Worm (Caenorhabditis elegans) whole organism, L3 larva: Measurements from ENCODE around the gene tmem-132.

ENCODE experiments used
- R02D3.7 ChIP-seq: fragments of 150-350 bp; optimal IDR thresholded peaks from 2 replicates; lab custom pipeline; 2014; ENCODE audit warnings: missing biosample characterization, missing genetic modification characterization
- ceh-16 ChIP-seq: sonication (generic microtip); optimal IDR thresholded peaks from 2 replicates; lab custom pipeline; 2017; ENCODE audit warnings: missing biosample characterization, missing genetic modification characterization
- ceh-82 ChIP-seq: fragments of 150-350 bp; optimal IDR thresholded peaks from 2 replicates; lab custom pipeline; 2014; ENCODE audit warnings: missing biosample characterization, missing genetic modification characterization
- daf-12 ChIP-seq: fragments of 150-350 bp; optimal IDR thresholded peaks from 2 replicates; lab custom pipeline; 2014; ENCODE audit warnings: missing biosample characterization, missing genetic modification reagents, missing genetic modification characterization
- egl-27 ChIP-seq: sonication (generic microtip); optimal IDR thresholded peaks from 4 replicates; lab custom pipeline; 2017; ENCODE audit warnings: missing biosample characterization, missing genetic modification reagents, missing genetic modification characterization
- elt-1 ChIP-seq: fragments of 150-350 bp; optimal IDR thresholded peaks from 2 replicates; lab custom pipeline; 2014; ENCODE audit warnings: missing biosample characterization, missing genetic modification characterization
- elt-2 ChIP-seq: sonication (generic microtip); optimal IDR thresholded peaks from 2 replicates; lab custom pipeline; 2016; ENCODE audit warnings: missing genetic modification reagents, mild to moderate bottlenecking, missing genetic modification characterization, missing compliant biosample characterization
- fkh-10 ChIP-seq: sonication (generic microtip); optimal IDR thresholded peaks from 2 replicates; lab custom pipeline; 2017; ENCODE audit warnings: missing biosample characterization, missing genetic modification reagents, missing genetic modification characterization
- fos-1 ChIP-seq: fragments of 150-350 bp; optimal IDR thresholded peaks from 2 replicates; lab custom pipeline; 2014; ENCODE audit warnings: missing biosample characterization, missing genetic modification characterization
- hmg-11 ChIP-seq: sonication (generic microtip); optimal IDR thresholded peaks from 2 replicates; lab custom pipeline; 2016; ENCODE audit warnings: missing genetic modification characterization, missing compliant biosample characterization
- jun-1 ChIP-seq: fragments of 150-350 bp; optimal IDR thresholded peaks from 2 replicates; lab custom pipeline; 2014; ENCODE audit warnings: missing biosample characterization, missing genetic modification reagents, missing genetic modification characterization
- lin-15B ChIP-seq: fragments of 150-350 bp; optimal IDR thresholded peaks from 2 replicates; lab custom pipeline; 2014; ENCODE audit warnings: missing biosample characterization, missing genetic modification characterization
- lin-39 ChIP-seq: fragments of 150-350 bp; optimal IDR thresholded peaks from 2 replicates; lab custom pipeline; 2018; ENCODE audit warnings: missing biosample characterization, missing genetic modification reagents, missing genetic modification characterization
- lsy-12 ChIP-seq: sonication (generic microtip); optimal IDR thresholded peaks from 2 replicates; lab custom pipeline; 2016; ENCODE audit warnings: mild to moderate bottlenecking, missing genetic modification characterization, missing compliant biosample characterization
- mdl-1 ChIP-seq: fragments of 150-350 bp; optimal IDR thresholded peaks from 2 replicates; lab custom pipeline; 2014; ENCODE audit warnings: missing biosample characterization, missing genetic modification characterization
- nfya-1 ChIP-seq: sonication (generic microtip); optimal IDR thresholded peaks from 2 replicates; lab custom pipeline; 2017; ENCODE audit warnings: missing genetic modification characterization, mild to moderate bottlenecking, missing compliant biosample characterization, antibody characterized with exemption, moderate library complexity; ENCODE audit not compliant: insufficient read depth
- nhr-11 ChIP-seq: fragments of 150-350 bp; optimal IDR thresholded peaks from 2 replicates; lab custom pipeline; 2014; ENCODE audit warnings: missing biosample characterization, missing genetic modification characterization
- nhr-12 ChIP-seq: fragments of 150-350 bp; optimal IDR thresholded peaks from 2 replicates; lab custom pipeline; 2014; ENCODE audit warnings: missing biosample characterization, missing genetic modification characterization
- nhr-23 ChIP-seq: fragments of 150-350 bp; optimal IDR thresholded peaks from 2 replicates; lab custom pipeline; 2014; ENCODE audit warnings: missing biosample characterization, missing genetic modification reagents, missing genetic modification characterization
- nhr-237 ChIP-seq: fragments of 150-350 bp; optimal IDR thresholded peaks from 2 replicates; lab custom pipeline; 2014; ENCODE audit warnings: missing biosample characterization, missing genetic modification characterization
- nhr-25 ChIP-seq: sonication (generic microtip); optimal IDR thresholded peaks from 2 replicates; lab custom pipeline; 2017; ENCODE audit warnings: missing biosample characterization, missing genetic modification characterization
- nhr-28 ChIP-seq: fragments of 150-350 bp; optimal IDR thresholded peaks from 2 replicates; lab custom pipeline; 2014; ENCODE audit warnings: missing biosample characterization, missing genetic modification characterization
- nhr-43 ChIP-seq: sonication (generic microtip); optimal IDR thresholded peaks from 2 replicates; lab custom pipeline; 2016; ENCODE audit warnings: mild to moderate bottlenecking, missing genetic modification characterization, missing compliant biosample characterization; ENCODE audit not compliant: poor library complexity, severe bottlenecking
- nhr-67 ChIP-seq: fragments of 150-350 bp; optimal IDR thresholded peaks from 2 replicates; lab custom pipeline; 2014; ENCODE audit warnings: missing biosample characterization, missing genetic modification characterization
- nhr-76 ChIP-seq: fragments of 150-350 bp; sonication (generic microtip); optimal IDR thresholded peaks from 5 replicates; lab custom pipeline; 2014; ENCODE audit warnings: missing biosample characterization, missing genetic modification characterization
- nhr-77 ChIP-seq: fragments of 150-350 bp; optimal IDR thresholded peaks from 2 replicates; lab custom pipeline; 2014; ENCODE audit warnings: missing biosample characterization, missing genetic modification characterization
- pqm-1 ChIP-seq: fragments of 150-350 bp; optimal IDR thresholded peaks from 2 replicates; lab custom pipeline; 2017; ENCODE audit warnings: missing biosample characterization, missing genetic modification characterization, inconsistent platforms
- sea-2 ChIP-seq: fragments of 150-350 bp; sonication (generic microtip); optimal IDR thresholded peaks from 4 replicates; lab custom pipeline; 2014; ENCODE audit warnings: missing biosample characterization, missing genetic modification reagents, missing genetic modification characterization
- skn-1 ChIP-seq: fragments of 150-350 bp; optimal IDR thresholded peaks from 2 replicates; lab custom pipeline; 2014; ENCODE audit warnings: missing biosample characterization, missing genetic modification characterization
- snpc-4 ChIP-seq: fragments of 150-350 bp; optimal IDR thresholded peaks from 2 replicates; lab custom pipeline; 2014; ENCODE audit warnings: missing biosample characterization, missing genetic modification characterization
- tbx-2 ChIP-seq: sonication (generic microtip); optimal IDR thresholded peaks from 2 replicates; lab custom pipeline; 2016; ENCODE audit warnings: mild to moderate bottlenecking, missing genetic modification characterization, missing compliant biosample characterization
- unc-62 ChIP-seq: fragments of 150-350 bp; sonication (generic microtip); optimal IDR thresholded peaks from 4 replicates; lab custom pipeline; 2014; ENCODE audit warnings: missing biosample characterization, missing genetic modification reagents, missing genetic modification characterization
- zag-1 ChIP-seq: fragments of 150-350 bp; optimal IDR thresholded peaks from 2 replicates; lab custom pipeline; 2014; ENCODE audit warnings: missing biosample characterization, missing genetic modification characterization
- ztf-11 ChIP-seq: fragments of 150-350 bp; optimal IDR thresholded peaks from 2 replicates; lab custom pipeline; 2014; ENCODE audit warnings: missing biosample characterization, missing genetic modification characterization

The tmem-132 gene

DNA sequence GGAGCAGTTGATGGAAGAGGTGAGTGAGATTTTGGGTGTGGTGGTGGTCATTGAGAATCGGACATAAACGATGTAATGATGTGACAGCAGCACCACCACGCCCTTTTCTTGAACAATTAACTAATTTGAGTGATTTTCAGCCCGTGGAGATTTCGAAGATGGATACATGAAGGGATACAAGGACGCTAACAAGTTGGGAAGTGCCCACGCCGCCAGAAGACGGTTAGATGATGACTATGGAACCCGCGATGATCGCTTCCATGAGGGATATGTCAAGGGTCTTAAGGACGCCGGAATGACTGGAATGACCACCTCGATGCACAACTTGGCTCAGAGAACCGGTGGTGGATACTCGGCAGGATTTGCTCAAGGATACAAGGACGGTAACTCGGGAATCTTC is 38.4 kb downstream of the tmem-132 start:
- TF ChIP-seq lin-15B (tag; lab: Kevin White, UChicago) (no peak), mdl-1 (tag; lab: Kevin White, UChicago) (no peak), elt-2 (tag; lab: Kevin White, UChicago) (no peak), nhr-77 (tag; lab: Kevin White, UChicago) (no peak)

DNA sequence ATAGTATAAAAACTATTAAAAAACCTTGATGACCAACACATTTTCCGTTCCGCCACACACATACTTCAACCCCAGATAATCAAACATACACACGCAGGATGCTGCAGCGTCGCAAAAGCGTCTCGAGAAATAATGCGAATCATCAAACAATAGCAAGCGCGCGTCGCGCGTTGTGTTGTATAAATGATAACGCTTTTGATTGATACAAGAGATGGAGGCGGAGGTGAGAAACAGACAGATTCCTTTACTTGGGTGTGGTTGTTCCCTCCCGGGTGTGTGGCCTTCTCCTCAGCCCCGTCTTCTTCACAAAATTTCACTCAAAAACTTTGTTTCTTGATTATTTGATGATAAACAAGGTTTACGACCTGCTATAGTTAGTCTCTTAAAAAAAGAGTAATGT is 40.3 kb downstream of the tmem-132 start:
- TF ChIP-seq elt-2 (tag; lab: Kevin White, UChicago) (peak; percentile 48), pqm-1 (tag; lab: Kevin White, UChicago) (peak; percentile 17), nhr-25 (tag; lab: Kevin White, UChicago) (no peak)
- TF ChIP-seq, all 47 proteins: peak for 2

DNA sequence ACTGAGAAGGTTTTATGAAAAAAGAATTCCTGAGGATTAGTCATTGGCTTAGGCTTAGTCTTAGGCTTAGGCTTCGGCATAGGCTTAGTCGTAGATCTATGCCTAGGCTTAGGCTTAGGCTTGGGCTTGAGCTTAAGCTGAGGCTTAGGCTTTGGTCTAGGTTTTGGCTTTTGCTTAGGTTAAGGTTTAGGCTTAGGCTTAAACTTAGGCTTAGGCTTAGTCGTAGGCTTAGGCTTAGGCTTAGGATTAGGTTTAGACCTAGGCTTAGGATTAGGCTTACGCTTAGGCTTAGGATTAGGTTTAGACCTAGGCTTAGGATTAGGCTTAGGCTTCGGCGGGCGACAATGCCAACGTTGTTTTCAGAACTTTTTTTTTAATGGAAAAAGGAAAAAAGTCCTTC is 41.0 kb downstream of the tmem-132 start:
- TF ChIP-seq nhr-237 (tag; lab: Kevin White, UChicago) (no peak), zag-1 (tag; lab: Kevin White, UChicago) (no peak), ztf-11 (tag; lab: Kevin White, UChicago) (no peak), elt-1 (no peak), lsy-12 (tag; lab: Kevin White, UChicago) (no peak), ceh-16 (no peak), nhr-25 (tag; lab: Kevin White, UChicago) (no peak), nhr-28 (no peak), mdl-1 (tag; lab: Kevin White, UChicago) (no peak), skn-1 (tag; lab: Kevin White, UChicago) (no peak), nhr-67 (tag; lab: Kevin White, UChicago) (no peak), nhr-23 (tag; lab: Kevin White, UChicago) (no peak), fkh-10 (GFP tag; lab: Kevin White, UChicago) (no peak), hmg-11 (tag; lab: Kevin White, UChicago) (no peak), nhr-43 (no peak), sea-2 (GFP tag; lab: Kevin White, UChicago) (no peak), R02D3.7 (no peak), nfya-1 (no peak), ceh-82 (no peak), jun-1 (tag; lab: Kevin White, UChicago) (no peak)

DNA sequence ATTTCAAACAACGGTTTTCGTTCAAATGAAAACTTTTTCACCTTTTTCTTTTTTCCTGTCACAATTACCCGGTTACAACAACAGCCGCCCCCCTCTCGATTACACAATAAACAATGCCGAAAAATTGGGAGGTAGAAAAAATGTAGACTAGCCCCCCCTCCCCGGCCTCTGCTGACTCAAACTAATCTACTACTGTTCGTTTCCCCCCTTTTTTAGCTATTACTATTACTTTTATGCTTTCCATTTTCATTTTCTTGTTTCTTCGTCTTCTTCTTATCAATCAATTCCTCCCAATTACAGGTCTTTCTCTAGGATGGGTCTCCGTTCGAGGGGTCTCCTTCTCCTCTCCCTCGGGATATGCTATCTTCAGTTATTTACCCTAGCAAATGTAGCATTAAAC is 58.6 kb downstream of the tmem-132 start, which contains the start of gene let-805:
TSS of gene let-805 (plus strand) at position 301 of the 400 bp plus-strand sequence.
- TF ChIP-seq egl-27 (tag; lab: Kevin White, UChicago) (no peak), fos-1 (no peak), nhr-77 (tag; lab: Kevin White, UChicago) (no peak), lsy-12 (tag; lab: Kevin White, UChicago) (no peak), nhr-237 (tag; lab: Kevin White, UChicago) (no peak), elt-1 (no peak), snpc-4 (tag; lab: Kevin White, UChicago) (no peak), daf-12 (tag; lab: Kevin White, UChicago) (no peak), unc-62 (GFP tag; lab: Kevin White, UChicago) (no peak), lin-39 (no peak), tbx-2 (tag; lab: Kevin White, UChicago) (no peak), nhr-67 (tag; lab: Kevin White, UChicago) (no peak), nhr-11 (tag; lab: Kevin White, UChicago) (no peak), zag-1 (tag; lab: Kevin White, UChicago) (no peak), nhr-25 (tag; lab: Kevin White, UChicago) (no peak), jun-1 (tag; lab: Kevin White, UChicago) (no peak), nhr-12 (no peak), nhr-76 (tag; lab: Kevin White, UChicago) (no peak)
